Worm (Caenorhabditis elegans) whole organism, L1 larva: ENCODE data around the gene T05A8.11.
A peak's percentile ranks its signal among the peaks of the same experiment; 100 is the strongest.
"Not testable (repeated sequence)": the region's sequence is repeated elsewhere in the genome, so short reads cannot be mapped to it uniquely, and the experiment has no call there.

Experiments used
- F16B12.6 ChIP-seq: fragments of 150-350 bp; optimal IDR thresholded peaks from 2 replicates; lab custom pipeline; 2014; ENCODE audit warnings: missing biosample characterization, missing genetic modification characterization
- aly-2 ChIP-seq: fragments of 150-350 bp; optimal IDR thresholded peaks from 2 replicates; lab custom pipeline; 2014; ENCODE audit warnings: missing biosample characterization, missing genetic modification characterization
- ama-1 ChIP-seq: fragments of 150-350 bp; optimal IDR thresholded peaks from 2 replicates; lab custom pipeline; 2014
- ceh-82 ChIP-seq, 3 experiments: fragments of 150-350 bp in 1 of 3; sonication (generic microtip) in 2 of 3; optimal IDR thresholded peaks; 2 replicates each; lab custom pipeline; 2014 to 2017; ENCODE audit warnings: missing biosample characterization in 3 of 3, missing genetic modification characterization in 3 of 3
- ces-1 ChIP-seq: fragments of 150-350 bp; optimal IDR thresholded peaks from 2 replicates; lab custom pipeline; 2014; ENCODE audit warnings: missing biosample characterization, missing genetic modification reagents, missing genetic modification characterization
- efl-1 ChIP-seq, 4 experiments: fragments of 150-350 bp; optimal IDR thresholded peaks in 3 of 4; peaks in 1 of 4; 1 replicate in 1 of 4; 2 replicates in 3 of 4; lab custom pipeline; 2014; ENCODE audit warnings: missing biosample characterization in 2 of 4, missing genetic modification characterization in 2 of 4, missing genetic modification reagents in 2 of 4
- efl-3 ChIP-seq: fragments of 200-800 bp; sonication (Bioruptor generic); optimal IDR thresholded peaks from 2 replicates; lab custom pipeline; 2018; ENCODE audit warnings: mild to moderate bottlenecking, missing genetic modification characterization, missing compliant biosample characterization
- egl-13 ChIP-seq: sonication (generic microtip); optimal IDR thresholded peaks from 2 replicates; lab custom pipeline; 2016; ENCODE audit warnings: missing genotype, missing genetic modification reagents, missing genetic modification characterization, missing compliant biosample characterization
- fkh-10 ChIP-seq: sonication (generic microtip); optimal IDR thresholded peaks from 2 replicates; lab custom pipeline; 2017; ENCODE audit warnings: missing biosample characterization, missing genetic modification reagents, missing genetic modification characterization
- fkh-4 ChIP-seq: sonication (generic microtip); optimal IDR thresholded peaks from 2 replicates; lab custom pipeline; 2016; ENCODE audit warnings: missing compliant biosample characterization, missing genetic modification characterization, borderline replicate concordance
- hlh-17 ChIP-seq: fragments of 200-800 bp; sonication (Bioruptor generic); optimal IDR thresholded peaks from 2 replicates; lab custom pipeline; 2018; ENCODE audit warnings: missing genetic modification characterization, mild to moderate bottlenecking, missing compliant biosample characterization, moderate library complexity, borderline replicate concordance
- hlh-4 ChIP-seq: sonication (generic microtip); optimal IDR thresholded peaks from 2 replicates; lab custom pipeline; 2016; ENCODE audit warnings: mild to moderate bottlenecking, missing genetic modification characterization, missing compliant biosample characterization
- hpl-2 ChIP-seq: fragments of 150-350 bp; optimal IDR thresholded peaks from 2 replicates; lab custom pipeline; 2014; ENCODE audit warnings: missing biosample characterization, missing genetic modification reagents, missing genetic modification characterization
- isw-1 ChIP-seq: fragments of 200-800 bp; sonication (Bioruptor generic); IDR thresholded peaks from 2 replicates; pipeline ENCODE4 v1.3.6; 2022; ENCODE audit warnings: missing genetic modification characterization, missing compliant biosample characterization
- lin-13 ChIP-seq: fragments of 150-350 bp; optimal IDR thresholded peaks from 2 replicates; lab custom pipeline; 2014; ENCODE audit warnings: missing biosample characterization, missing genetic modification reagents, missing genetic modification characterization
- lin-14 ChIP-seq: fragments of 200-800 bp; sonication (Bioruptor generic); optimal IDR thresholded peaks from 2 replicates; lab custom pipeline; 2018; ENCODE audit warnings: mild to moderate bottlenecking, missing genetic modification characterization, moderate library complexity, missing compliant biosample characterization
- lin-35 ChIP-seq, 2 experiments: fragments of 150-350 bp; optimal IDR thresholded peaks; 2 replicates each; lab custom pipeline; 2014; ENCODE audit warnings: missing biosample characterization in 2 of 2, missing genetic modification characterization in 2 of 2, missing genetic modification reagents in 2 of 2
- mdl-1 ChIP-seq, 2 experiments: fragments of 150-350 bp; optimal IDR thresholded peaks; 2 replicates each; lab custom pipeline; 2014 to 2017; ENCODE audit warnings: missing biosample characterization in 2 of 2, missing genetic modification characterization in 2 of 2, inconsistent platforms in 1 of 2
- mep-1 ChIP-seq: fragments of 150-350 bp; optimal IDR thresholded peaks from 2 replicates; lab custom pipeline; 2014; ENCODE audit warnings: missing biosample characterization, missing genetic modification characterization
- nhr-237 ChIP-seq: fragments of 150-350 bp; optimal IDR thresholded peaks from 2 replicates; lab custom pipeline; 2014; ENCODE audit warnings: missing biosample characterization, missing genetic modification characterization
- nhr-28 ChIP-seq: fragments of 150-350 bp; optimal IDR thresholded peaks from 2 replicates; lab custom pipeline; 2014; ENCODE audit warnings: missing biosample characterization, missing genetic modification characterization
- nhr-47 ChIP-seq: sonication (generic microtip); optimal IDR thresholded peaks from 2 replicates; lab custom pipeline; 2016; ENCODE audit warnings: mild to moderate bottlenecking, missing genetic modification characterization, moderate library complexity, missing compliant biosample characterization
- nhr-77 ChIP-seq: fragments of 150-350 bp; optimal IDR thresholded peaks from 2 replicates; lab custom pipeline; 2014; ENCODE audit warnings: missing biosample characterization, missing genetic modification characterization
- nhr-84 ChIP-seq: sonication (generic microtip); optimal IDR thresholded peaks from 2 replicates; lab custom pipeline; 2017; ENCODE audit warnings: missing biosample characterization, missing genetic modification characterization
- nhr-90 ChIP-seq: sonication (generic microtip); optimal IDR thresholded peaks from 2 replicates; lab custom pipeline; 2016; ENCODE audit warnings: mild to moderate bottlenecking, missing genetic modification characterization, missing compliant biosample characterization; ENCODE audit not compliant: poor library complexity
- pax-3 ChIP-seq: fragments of 200-800 bp; sonication (Bioruptor generic); optimal IDR thresholded peaks from 2 replicates; lab custom pipeline; 2018; ENCODE audit warnings: mild to moderate bottlenecking, missing genetic modification characterization, moderate library complexity, missing compliant biosample characterization
- skn-1 ChIP-seq: fragments of 150-350 bp; optimal IDR thresholded peaks from 2 replicates; lab custom pipeline; 2014; ENCODE audit warnings: missing biosample characterization, missing genetic modification characterization
- snpc-4 ChIP-seq: fragments of 150-350 bp; optimal IDR thresholded peaks from 2 replicates; lab custom pipeline; 2014; ENCODE audit warnings: missing biosample characterization, missing genetic modification characterization
- snu-23 ChIP-seq: sonication (generic microtip); optimal IDR thresholded peaks from 2 replicates; lab custom pipeline; 2016; ENCODE audit warnings: missing genetic modification characterization, missing compliant biosample characterization
- sptf-1 ChIP-seq: fragments of 150-350 bp; optimal IDR thresholded peaks from 2 replicates; lab custom pipeline; 2014; ENCODE audit warnings: missing biosample characterization, missing genetic modification characterization
- tbx-2 ChIP-seq: sonication (generic microtip); optimal IDR thresholded peaks from 2 replicates; lab custom pipeline; 2016; ENCODE audit warnings: missing genetic modification characterization, missing compliant biosample characterization
- tlp-1 ChIP-seq: fragments of 150-350 bp; optimal IDR thresholded peaks from 2 replicates; lab custom pipeline; 2014; ENCODE audit warnings: missing biosample characterization, missing genetic modification characterization
- unc-130 ChIP-seq: fragments of 150-350 bp; optimal IDR thresholded peaks from 2 replicates; lab custom pipeline; 2017; ENCODE audit warnings: missing biosample characterization, missing genetic modification characterization, inconsistent platforms
- unc-98 ChIP-seq: fragments of 200-800 bp; sonication (Bioruptor generic); IDR thresholded peaks from 2 replicates; pipeline ENCODE4 v1.3.6; 2022; ENCODE audit warnings: missing genetic modification characterization, missing compliant biosample characterization
- vab-15 ChIP-seq: sonication (generic microtip); optimal IDR thresholded peaks from 2 replicates; lab custom pipeline; 2017; ENCODE audit warnings: missing genotype, mild to moderate bottlenecking, missing genetic modification characterization, missing compliant biosample characterization
- ztf-11 ChIP-seq, 2 experiments: sonication (generic microtip); optimal IDR thresholded peaks; 2 replicates each; lab custom pipeline; 2016 to 2017; ENCODE audit warnings: missing genetic modification characterization in 2 of 2, missing biosample characterization in 1 of 2, missing compliant biosample characterization in 1 of 2

T05A8.11 gene

DNA sequence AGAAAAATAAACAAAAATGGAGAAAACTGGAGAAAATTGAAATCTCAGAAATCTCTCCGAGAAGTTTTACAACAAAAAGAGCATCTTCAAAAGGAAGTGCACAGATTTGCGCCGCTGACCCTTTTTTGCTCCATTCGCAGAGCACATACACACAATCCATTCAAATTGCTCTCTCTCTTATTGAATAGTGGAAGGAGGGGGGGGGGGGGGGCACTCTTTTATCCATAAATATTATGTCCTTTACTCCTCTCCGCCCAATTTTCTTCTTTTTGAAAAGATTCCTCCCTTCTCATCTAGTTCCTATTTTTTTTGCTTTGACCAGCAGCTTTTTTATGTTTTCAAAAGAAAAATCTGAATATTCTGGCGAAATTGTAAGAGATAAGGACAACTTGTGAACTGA lies 30.4 kb downstream of the T05A8.11 start:
- no peak for TF ChIP-seq nhr-77 (tag; lab: Kevin White, UChicago)
- TF ChIP-seq snpc-4: no peak
- TF ChIP-seq pax-3 (tag; lab: Kevin White, UChicago): no peak
- no peak for TF ChIP-seq fkh-4 (tag; lab: Kevin White, UChicago)
- no peak for TF ChIP-seq egl-13 (tag; lab: Kevin White, UChicago)
- TF ChIP-seq efl-1 (optimal IDR thresholded peaks at IDR 0.05; lab: Kevin White, UChicago): no peak
- peak in 1 of 2 experiments; percentile 88 for TF ChIP-seq efl-1 (GFP tag; optimal IDR thresholded peaks at IDR 0.05 in 1 of 2; lab: Kevin White, UChicago)
- no peak for TF ChIP-seq hpl-2 (GFP tag; lab: Kevin White, UChicago)
- TF ChIP-seq aly-2: no peak
- peak; percentile 57 for TF ChIP-seq lin-14 (GFP tag; lab: Kevin White, UChicago)
- TF ChIP-seq fkh-10 (GFP tag; lab: Kevin White, UChicago): peak; percentile 33
- TF ChIP-seq nhr-237 (tag; lab: Kevin White, UChicago): no peak
- TF ChIP-seq ama-1: no peak
- TF ChIP-seq hlh-17 (GFP tag; lab: Kevin White, UChicago): no peak
- TF ChIP-seq F16B12.6 (tag; lab: Kevin White, UChicago): no peak
- no peak for TF ChIP-seq mdl-1 (tag; optimal IDR thresholded peaks at IDR 0.05; lab: Kevin White, UChicago)
- TF ChIP-seq tbx-2 (tag; lab: Kevin White, UChicago): no peak
- TF ChIP-seq unc-130 (tag; lab: Kevin White, UChicago): no peak
- TF ChIP-seq nhr-90: no peak

DNA sequence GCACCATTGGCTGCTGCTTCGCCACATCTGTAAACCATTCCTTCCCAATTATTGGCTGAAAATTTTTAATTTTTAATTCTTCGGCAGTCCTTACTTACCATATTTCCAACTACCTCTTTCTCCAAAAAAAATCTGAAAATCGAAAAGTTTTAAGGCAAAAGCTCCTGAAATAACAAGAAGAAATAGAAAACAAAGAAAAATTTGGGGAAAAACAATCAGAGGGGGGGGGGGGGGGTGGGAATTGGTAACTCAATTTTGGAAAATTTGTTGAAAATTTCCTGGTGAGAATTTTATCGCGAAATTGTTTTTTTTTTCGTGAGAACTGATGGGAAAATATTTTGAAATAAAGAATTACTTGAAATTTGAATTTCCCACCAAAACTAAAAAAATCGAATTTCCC lies 33.0 kb downstream of the T05A8.11 start, which contains the start of gene set-11:
Gene set-11 (minus strand): TSS at position 101 of the 400 bp plus-strand sequence.
- no peak for TF ChIP-seq isw-1 (GFP tag; lab: Robert Waterston, UW)
- TF ChIP-seq unc-98 (GFP tag; lab: Robert Waterston, UW): no peak
- TF ChIP-seq ceh-82 (tag; optimal IDR thresholded peaks at IDR 0.05; lab: Kevin White, UChicago): no peak
- no peak for TF ChIP-seq lin-13 (GFP tag; lab: Kevin White, UChicago)
- no peak for TF ChIP-seq skn-1 (tag; lab: Kevin White, UChicago)
- TF ChIP-seq nhr-237 (tag; lab: Kevin White, UChicago): no peak
- TF ChIP-seq ces-1: no peak
- no peak for TF ChIP-seq lin-14 (GFP tag; lab: Kevin White, UChicago)
- no peak for TF ChIP-seq sptf-1
- no peak for TF ChIP-seq mep-1 (tag; lab: Kevin White, UChicago)
- no peak for TF ChIP-seq lin-35 (GFP tag; optimal IDR thresholded peaks at IDR 0.05; lab: Kevin White, UChicago)
- TF ChIP-seq nhr-84 (tag; lab: Kevin White, UChicago): no peak
- TF ChIP-seq fkh-4 (tag; lab: Kevin White, UChicago): no peak
- no peak for TF ChIP-seq nhr-28 (tag; lab: Kevin White, UChicago)
- no peak for TF ChIP-seq efl-3
- no peak for TF ChIP-seq efl-1 (optimal IDR thresholded peaks at IDR 0.05; lab: Kevin White, UChicago)
- TF ChIP-seq efl-1 (GFP tag; optimal IDR thresholded peaks at IDR 0.05 in 1 of 2; lab: Kevin White, UChicago): no peak
- TF ChIP-seq snu-23: no peak
- no peak for TF ChIP-seq nhr-47 (tag; lab: Kevin White, UChicago)
- no peak for TF ChIP-seq vab-15 (tag; lab: Kevin White, UChicago)
- TF ChIP-seq hlh-4 (tag; lab: Kevin White, UChicago): no peak

DNA sequence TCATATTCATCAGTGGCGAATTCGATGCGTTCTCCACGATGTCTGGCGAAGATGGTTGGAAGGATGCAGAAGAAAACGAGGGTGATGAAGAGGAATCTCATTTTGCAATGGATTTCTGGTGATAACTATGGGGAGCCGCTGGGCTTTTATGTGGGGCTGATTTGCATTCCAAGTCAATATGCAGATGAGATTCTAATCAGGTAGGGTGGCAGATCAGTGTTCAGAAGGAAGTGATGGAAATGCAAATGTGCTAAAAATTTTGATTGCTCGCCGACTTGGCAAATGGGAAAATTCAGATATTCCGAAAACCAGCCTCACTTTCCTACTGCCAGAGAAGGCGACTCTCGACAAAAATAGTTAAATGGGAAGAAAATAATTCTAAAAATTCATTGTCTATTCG lies 35.4 kb downstream of the T05A8.11 start, which contains the start of gene nspf-3:
Gene nspf-3 (minus strand): TSS at position 101 of the 400 bp plus-strand sequence.
- no peak for TF ChIP-seq nhr-84 (tag; lab: Kevin White, UChicago)
- TF ChIP-seq tbx-2 (tag; lab: Kevin White, UChicago): no peak
- no peak for TF ChIP-seq ceh-82 (tag; optimal IDR thresholded peaks at IDR 0.05; lab: Kevin White, UChicago)
- no peak for TF ChIP-seq egl-13 (tag; lab: Kevin White, UChicago)

DNA sequence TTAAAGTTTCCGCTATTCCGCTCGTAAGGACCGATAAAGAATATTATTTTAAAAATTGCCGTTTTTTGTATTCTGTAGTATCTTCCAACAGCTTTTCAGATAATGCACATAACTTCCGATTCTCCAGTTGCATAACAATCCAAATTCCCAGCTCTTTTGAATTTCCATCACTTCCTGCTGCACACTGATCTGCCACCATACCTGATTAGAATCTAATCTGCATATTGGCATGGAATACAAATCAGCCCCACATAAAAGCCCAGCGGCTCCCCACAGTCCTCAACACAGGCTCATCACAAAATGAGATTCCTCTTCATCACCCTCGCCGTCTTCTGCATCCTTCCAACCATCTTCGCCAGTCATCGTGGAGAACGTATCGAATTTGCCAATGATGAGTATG lies 36.8 kb downstream of the T05A8.11 start, which contains the start of gene nspf-2:
Gene nspf-2 (plus strand): TSS at position 301 of the 400 bp plus-strand sequence.
- TF ChIP-seq ztf-11 (tag; optimal IDR thresholded peaks at IDR 0.05; lab: Kevin White, UChicago); skn-1 (tag; lab: Kevin White, UChicago); tlp-1: not testable (repeated sequence)
